Worm (Caenorhabditis elegans): ENCODE data around the gene rad-51.
A peak's percentile ranks its signal among the peaks of the same experiment; 100 is the strongest.

rad-51 gene

ce11 chrIV:10252886-10253639 lies 31.0 kb downstream of the rad-51 start:
- TF ChIP-seq dve-1 (tag; optimal IDR thresholded peaks at IDR 0.05; ENCODE audit: insufficient read depth) (peak; percentile 39), daf-16 (GFP tag; optimal IDR thresholded peaks at IDR 0.05) (no peak), daf-16 (tag; optimal IDR thresholded peaks at IDR 0.05) (peak; percentile 23), T26A8.4 (GFP tag; IDR thresholded peaks at IDR 0.05) (0 out of 2 replicates have a peak, but pooled peaks have one; percentile 17), attf-4 (tag; optimal IDR thresholded peaks at IDR 0.05) (no peak), zip-2 (tag; optimal IDR thresholded peaks at IDR 0.05) (no peak), dmd-6 (GFP tag; IDR thresholded peaks at IDR 0.05) (peak; percentile 45), nhr-28 (tag; optimal IDR thresholded peaks at IDR 0.05) (no peak), pqm-1 (tag; optimal IDR thresholded peaks at IDR 0.05) (peak; percentile 9), nhr-111 (GFP tag; optimal IDR thresholded peaks at IDR 0.05) (no peak), unc-62 (GFP tag; optimal IDR thresholded peaks at IDR 0.05 in 1 of 2) (peak in 1 of 2 experiments; percentile 43), unc-62 (tag; optimal IDR thresholded peaks at IDR 0.05) (no peak)

- TF ChIP-seq fkh-10 (GFP tag; optimal IDR thresholded peaks at IDR 0.05) (peak; percentile 93), hif-1 (tag; optimal IDR thresholded peaks at IDR 0.05) (peak; percentile 33 to 83), nhr-41 (GFP tag; IDR thresholded peaks at IDR 0.05) (no peak), T26A8.4 (GFP tag; IDR thresholded peaks at IDR 0.05) (peak; percentile 43; the same call in 1 of the 2 replicates), lir-3 (tag; optimal IDR thresholded peaks at IDR 0.05) (no peak), nhr-111 (GFP tag; optimal IDR thresholded peaks at IDR 0.05) (no peak), spr-3 (GFP tag; optimal IDR thresholded peaks at IDR 0.05) (no peak), nhr-6 (tag; optimal IDR thresholded peaks at IDR 0.05) (peak; percentile 67), hmg-1.1 (GFP tag; IDR thresholded peaks at IDR 0.05) (peak; percentile 91), daf-16 (GFP tag; optimal IDR thresholded peaks at IDR 0.05) (peak; percentile 48 to 65), daf-16 (tag; optimal IDR thresholded peaks at IDR 0.05) (peak; percentile 67), aly-2 (tag; optimal IDR thresholded peaks at IDR 0.05) (no peak), unc-62 (GFP tag; optimal IDR thresholded peaks at IDR 0.05 in 1 of 2) (peak in 1 of 2 experiments; percentile 100), unc-62 (tag; optimal IDR thresholded peaks at IDR 0.05) (no peak), zip-11 (GFP tag; IDR thresholded peaks at IDR 0.05) (no peak), ceh-44 (GFP tag; IDR thresholded peaks at IDR 0.05) (no peak), Y105C5A.15 (GFP tag; IDR thresholded peaks at IDR 0.05) (0 out of 2 replicates have a peak, but pooled peaks have one; percentile 12), aha-1 (tag) (peak; percentile 99), nhr-237 (tag; optimal IDR thresholded peaks at IDR 0.05) (no peak), ztf-7 (tag; optimal IDR thresholded peaks at IDR 0.05) (no peak), snpc-1.2 (GFP tag; IDR thresholded peaks at IDR 0.05) (no peak), egl-27 (tag; optimal IDR thresholded peaks at IDR 0.05) (no peak), pqm-1 (tag; optimal IDR thresholded peaks at IDR 0.05) (peak; percentile 70), F37D6.2 (tag; optimal IDR thresholded peaks at IDR 0.05) (peak; percentile 77), tag-97 (GFP tag; IDR thresholded peaks at IDR 0.05) (no peak), dmd-9 (GFP tag; IDR thresholded peaks at IDR 0.05) (no peak), php-3 (GFP tag; IDR thresholded peaks at IDR 0.05) (peak; percentile 45; the same call in 1 of the 2 replicates), dmd-6 (GFP tag; IDR thresholded peaks at IDR 0.05) (peak; percentile 96), D1046.2 (GFP tag; IDR thresholded peaks at IDR 0.05) (no peak), zag-1 (tag; optimal IDR thresholded peaks at IDR 0.05) (peak; percentile 36), rbr-2 (tag; optimal IDR thresholded peaks at IDR 0.05) (peak; percentile 91), daf-19 (GFP tag; conservative IDR thresholded peaks at IDR 0.05) (no peak), mxl-2 (GFP tag; conservative IDR thresholded peaks at IDR 0.05) (peak; percentile 72), nhr-25 (tag; optimal IDR thresholded peaks at IDR 0.05; ENCODE audit: borderline replicate concordance, insufficient read depth) (peak; percentile 37), pha-4 (GFP tag; IDR thresholded peaks at IDR 0.05) (peak; percentile 88), pha-4 (tag; optimal IDR thresholded peaks at IDR 0.05) (peak; percentile 66), nhr-48 (tag; optimal IDR thresholded peaks at IDR 0.05) (peak; percentile 92), zip-2 (tag; optimal IDR thresholded peaks at IDR 0.05) (no peak), snpc-4 (tag; optimal IDR thresholded peaks at IDR 0.05) (no peak), lin-1 (GFP tag; IDR thresholded peaks at IDR 0.05) (peak; percentile 79), lin-15B (tag; optimal IDR thresholded peaks at IDR 0.05) (no peak), attf-4 (tag; optimal IDR thresholded peaks at IDR 0.05) (no peak), ama-1 (optimal IDR thresholded peaks at IDR 0.05) (no peak), mxl-3 (GFP tag; optimal IDR thresholded peaks at IDR 0.05) (peak; percentile 84), T20F7.1 (GFP tag; optimal IDR thresholded peaks at IDR 0.05) (peak; percentile 80)
Measured at ce11 chrIV:10252350-10252792, 31.7 kb downstream of the rad-51 start.

Data from whole organism, L4 larva.